Fruit fly (Drosophila melanogaster) whole organism, embryonic: ENCODE results near the gene slf.

Source experiments
- Abd-B ChIP-seq: fragments of 200-800 bp; sonication (Bioruptor generic); optimal IDR thresholded peaks from 2 replicates; lab custom pipeline; 2018; ENCODE audit warnings: missing biosample characterization, mild to moderate bottlenecking, missing genetic modification characterization, moderate library complexity
- CG10209 ChIP-seq: fragments of 200-800 bp; sonication (Bioruptor generic); optimal IDR thresholded peaks from 3 replicates; lab custom pipeline; 2017; ENCODE audit warnings: missing biosample characterization, mild to moderate bottlenecking, missing genetic modification characterization, missing genetic modification reagents
- CG10321 ChIP-seq: fragments of 200-800 bp; sonication (Bioruptor generic); IDR thresholded peaks from 2 replicates; pipeline ENCODE4 v1.3.6; 2022; ENCODE audit warnings: missing biosample characterization, missing genetic modification characterization
- CG11085 ChIP-seq: fragments of 200-800 bp; sonication (Bioruptor generic); IDR thresholded peaks from 2 replicates; pipeline ENCODE4 v1.3.6; 2022; ENCODE audit warnings: missing biosample characterization, missing genetic modification characterization
- CG11504 ChIP-seq: fragments of 200-800 bp; sonication (Bioruptor generic); optimal IDR thresholded peaks from 3 replicates; lab custom pipeline; 2019; ENCODE audit warnings: missing biosample characterization, mild to moderate bottlenecking, missing genetic modification characterization, moderate library complexity
- CG12104 ChIP-seq: fragments of 200-800 bp; sonication (Bioruptor generic); optimal IDR thresholded peaks from 3 replicates; lab custom pipeline; 2016; ENCODE audit warnings: missing biosample characterization, missing genetic modification characterization
- CG12942 ChIP-seq: fragments of 200-800 bp; sonication (Bioruptor generic); optimal IDR thresholded peaks from 3 replicates; lab custom pipeline; 2016; ENCODE audit warnings: missing biosample characterization, missing genetic modification characterization
- CG13424 ChIP-seq: fragments of 200-800 bp; sonication (Bioruptor generic); optimal IDR thresholded peaks from 2 replicates; lab custom pipeline; 2019; ENCODE audit warnings: missing biosample characterization, mild to moderate bottlenecking, missing genetic modification characterization, moderate library complexity
- CG14441 ChIP-seq: fragments of 200-800 bp; sonication (Bioruptor generic); IDR thresholded peaks from 2 replicates; pipeline ENCODE4 v1.3.6; 2022; ENCODE audit warnings: missing biosample characterization, missing genetic modification characterization
- CG14710 ChIP-seq: fragments of 200-800 bp; sonication (Bioruptor generic); optimal IDR thresholded peaks from 3 replicates; lab custom pipeline; 2019; ENCODE audit warnings: missing biosample characterization, mild to moderate bottlenecking, missing genetic modification characterization, moderate library complexity
- CG14965 ChIP-seq: fragments of 200-800 bp; sonication (Bioruptor generic); optimal IDR thresholded peaks from 2 replicates; lab custom pipeline; 2016; ENCODE audit warnings: missing biosample characterization, missing genetic modification characterization, borderline replicate concordance
- CG15514 ChIP-seq: fragments of 200-800 bp; sonication (Bioruptor generic); optimal IDR thresholded peaks from 3 replicates; lab custom pipeline; 2017; ENCODE audit warnings: missing biosample characterization, missing genetic modification characterization, mild to moderate bottlenecking, moderate library complexity, missing genetic modification reagents
- CG31365 ChIP-seq: fragments of 200-800 bp; sonication (Bioruptor generic); optimal IDR thresholded peaks from 2 replicates; lab custom pipeline; 2018; ENCODE audit warnings: missing biosample characterization, mild to moderate bottlenecking, missing genetic modification characterization
- CG3726 ChIP-seq: fragments of 200-800 bp; sonication (Bioruptor generic); IDR thresholded peaks from 3 replicates; pipeline ENCODE4, ENCODE4 v1.3.6; 2022; ENCODE audit warnings: missing biosample characterization, missing genetic modification characterization
- CG6272 ChIP-seq: fragments of 200-800 bp; sonication (Bioruptor generic); IDR thresholded peaks from 2 replicates; pipeline ENCODE4 v1.3.6; 2022; ENCODE audit warnings: missing biosample characterization, missing genetic modification characterization
- CG7786 ChIP-seq: fragments of 200-800 bp; sonication (Bioruptor generic); optimal IDR thresholded peaks from 2 replicates; lab custom pipeline; 2016; ENCODE audit warnings: missing biosample characterization, missing genetic modification characterization
- CG7839 ChIP-seq: fragments of 200-800 bp; sonication (Bioruptor generic); optimal IDR thresholded peaks from 3 replicates; lab custom pipeline; 2018; ENCODE audit warnings: missing biosample characterization, mild to moderate bottlenecking, missing genetic modification characterization, moderate library complexity
- CG7963 ChIP-seq: fragments of 200-800 bp; sonication (Bioruptor generic); IDR thresholded peaks from 3 replicates; pipeline ENCODE4 v1.3.6; 2022; ENCODE audit warnings: missing biosample characterization, missing genetic modification characterization; ENCODE audit not compliant: partially characterized antibody
- D19A ChIP-seq: fragments of 200-800 bp; optimal IDR thresholded peaks from 3 replicates; lab custom pipeline; 2019; ENCODE audit warnings: missing biosample characterization, mild to moderate bottlenecking, missing genetic modification characterization, moderate library complexity
- Dbx ChIP-seq: fragments of 200-800 bp; sonication (Bioruptor generic); IDR thresholded peaks from 3 replicates; pipeline ENCODE4 v1.3.6; 2022; ENCODE audit warnings: missing biosample characterization, missing genetic modification characterization
- Dfd ChIP-seq, 2 experiments: fragments of >200 bp; optimal IDR thresholded peaks; 2 replicates each; lab custom pipeline; 2017; ENCODE audit warnings: missing biosample characterization in 2 of 2, missing genetic modification characterization in 2 of 2
- Doc3 ChIP-seq: fragments of 200-800 bp; sonication (Bioruptor generic); IDR thresholded peaks from 3 replicates; pipeline ENCODE4 v1.3.6; 2022; ENCODE audit warnings: missing biosample characterization, missing genetic modification characterization; ENCODE audit not compliant: partially characterized antibody
- Dref ChIP-seq: fragments of 200-800 bp; sonication (Bioruptor generic); IDR thresholded peaks from 2 replicates; pipeline ENCODE4 v1.3.6; 2022; ENCODE audit warnings: missing biosample characterization, missing genetic modification characterization
- Fer3 ChIP-seq: fragments of 200-800 bp; sonication (Bioruptor generic); optimal IDR thresholded peaks from 2 replicates; lab custom pipeline; 2018; ENCODE audit warnings: missing biosample characterization, mild to moderate bottlenecking, missing genetic modification characterization, moderate library complexity
- Hey ChIP-seq: fragments of 200-800 bp; sonication (Bioruptor generic); optimal IDR thresholded peaks from 3 replicates; lab custom pipeline; 2018; ENCODE audit warnings: missing biosample characterization, mild to moderate bottlenecking, missing genetic modification characterization
- Mrtf ChIP-seq: fragments of 200-800 bp; sonication (Bioruptor generic); IDR thresholded peaks from 3 replicates; pipeline ENCODE4 v1.3.6; 2022; ENCODE audit warnings: missing biosample characterization, missing genetic modification characterization
- Sox100B ChIP-seq: fragments of 200-800 bp; sonication (Bioruptor generic); optimal IDR thresholded peaks from 3 replicates; lab custom pipeline; 2018; ENCODE audit warnings: missing biosample characterization, mild to moderate bottlenecking, missing genetic modification characterization
- Sry-δ ChIP-seq: fragments of 200-800 bp; sonication (Bioruptor generic); optimal IDR thresholded peaks from 2 replicates; lab custom pipeline; 2016; ENCODE audit warnings: missing biosample characterization, missing genetic modification characterization
- aop ChIP-seq: fragments of 200-800 bp; sonication (Bioruptor generic); IDR thresholded peaks from 2 replicates; pipeline ENCODE4 v1.3.6; 2022; ENCODE audit warnings: missing biosample characterization, missing genetic modification characterization
- ato ChIP-seq: fragments of 200-800 bp; sonication (Bioruptor generic); IDR thresholded peaks from 2 replicates; pipeline ENCODE4 v1.3.6; 2022; ENCODE audit warnings: missing biosample characterization, missing genetic modification characterization; ENCODE audit not compliant: partially characterized antibody
- bcd ChIP-seq: fragments of 200-800 bp; sonication (Bioruptor generic); optimal IDR thresholded peaks from 2 replicates; lab custom pipeline; 2017; ENCODE audit warnings: missing biosample characterization, mild to moderate bottlenecking, missing genetic modification characterization
- bigmax ChIP-seq: fragments of 200-800 bp; sonication (Bioruptor generic); optimal IDR thresholded peaks from 2 replicates; lab custom pipeline; 2018; ENCODE audit warnings: missing biosample characterization, mild to moderate bottlenecking, missing genetic modification characterization
- cas ChIP-seq: fragments of 200-800 bp; sonication (Bioruptor generic); IDR thresholded peaks from 2 replicates; pipeline ENCODE4 v1.3.6; 2022; ENCODE audit warnings: missing biosample characterization, missing genetic modification characterization
- crc ChIP-seq: fragments of 200-800 bp; sonication (Bioruptor generic); optimal IDR thresholded peaks from 2 replicates; lab custom pipeline; 2016; ENCODE audit warnings: missing biosample characterization, missing genetic modification characterization
- crol ChIP-seq: fragments of 200-800 bp; sonication (Bioruptor generic); IDR thresholded peaks from 2 replicates; pipeline ENCODE4 v1.3.6; 2022; ENCODE audit warnings: missing biosample characterization, missing genetic modification characterization
- dm ChIP-seq: fragments of 200-800 bp; sonication (Bioruptor generic); optimal IDR thresholded peaks from 3 replicates; lab custom pipeline; 2016; ENCODE audit warnings: missing biosample characterization, missing genetic modification characterization
- esg ChIP-seq: fragments of 200-800 bp; sonication (Bioruptor generic); conservative IDR thresholded peaks from 2 replicates; pipeline ENCODE4 v1.3.6; 2022; ENCODE audit warnings: missing biosample characterization, missing genetic modification characterization
- ftz-f1 ChIP-seq: fragments of 200-800 bp; sonication (Bioruptor generic); optimal IDR thresholded peaks from 2 replicates; lab custom pipeline; 2016; ENCODE audit warnings: missing biosample characterization, missing genetic modification characterization
- gem ChIP-seq: fragments of 200-800 bp; sonication (Bioruptor generic); optimal IDR thresholded peaks from 2 replicates; lab custom pipeline; 2019; ENCODE audit warnings: missing biosample characterization, mild to moderate bottlenecking, missing genetic modification characterization, moderate library complexity
- jigr1 ChIP-seq: fragments of 200-800 bp; sonication (Bioruptor generic); IDR thresholded peaks from 3 replicates; pipeline ENCODE4 v1.3.6; 2022; ENCODE audit warnings: missing biosample characterization, missing genetic modification characterization
- mam ChIP-seq: fragments of 200-800 bp; sonication (Bioruptor generic); optimal IDR thresholded peaks from 3 replicates; lab custom pipeline; 2016; ENCODE audit warnings: missing biosample characterization, missing genetic modification characterization
- nom ChIP-seq: fragments of 200-800 bp; sonication (Bioruptor generic); optimal IDR thresholded peaks from 2 replicates; lab custom pipeline; 2017; ENCODE audit warnings: missing biosample characterization, missing genetic modification characterization, mild to moderate bottlenecking, moderate library complexity, missing genetic modification reagents
- pan ChIP-seq, 4 experiments: fragments of >200 bp in 3 of 4; fragments of 200-800 bp in 1 of 4; sonication (Bioruptor generic) in 1 of 4; optimal IDR thresholded peaks in 3 of 4; IDR thresholded peaks in 1 of 4; 2 replicates each; pipeline versions ENCODE4 v1.3.6 to Lab custom; 2017 to 2022; ENCODE audit warnings: missing biosample characterization in 2 of 4, missing genetic modification characterization in 2 of 4, mixed read lengths in 1 of 4
- schlank ChIP-seq: fragments of 200-800 bp; sonication (Bioruptor generic); optimal IDR thresholded peaks from 2 replicates; lab custom pipeline; 2018; ENCODE audit warnings: missing biosample characterization, mild to moderate bottlenecking, missing genetic modification characterization
- sqz ChIP-seq: fragments of 200-800 bp; sonication (Bioruptor generic); optimal IDR thresholded peaks from 3 replicates; lab custom pipeline; 2018; ENCODE audit warnings: missing biosample characterization, mild to moderate bottlenecking, missing genetic modification characterization
- ssp ChIP-seq: fragments of 200-800 bp; sonication (Bioruptor generic); IDR thresholded peaks from 2 replicates; pipeline ENCODE4 v1.3.6; 2022; ENCODE audit warnings: missing biosample characterization, missing genetic modification characterization
- toy ChIP-seq: fragments of 200-800 bp; sonication (Bioruptor generic); IDR thresholded peaks from 2 replicates; pipeline ENCODE4 v1.3.6; 2022; ENCODE audit warnings: missing biosample characterization, missing genetic modification characterization
- trh ChIP-seq: fragments of 200-800 bp; sonication (Bioruptor generic); optimal IDR thresholded peaks from 2 replicates; lab custom pipeline; 2016; ENCODE audit warnings: missing biosample characterization, missing genetic modification characterization
- unc-4 ChIP-seq: fragments of 200-800 bp; sonication (Bioruptor generic); IDR thresholded peaks from 2 replicates; pipeline ENCODE4 v1.3.6; 2022; ENCODE audit warnings: missing biosample characterization, missing genetic modification characterization; ENCODE audit not compliant: partially characterized antibody
- wdn ChIP-seq: fragments of 200-800 bp; sonication (Bioruptor generic); IDR thresholded peaks from 2 replicates; pipeline ENCODE4 v1.3.6; 2022; ENCODE audit warnings: missing biosample characterization, missing genetic modification characterization
- wor ChIP-seq: fragments of 200-800 bp; sonication (Bioruptor generic); IDR thresholded peaks from 2 replicates; pipeline ENCODE4 v1.3.6; 2022; ENCODE audit warnings: missing biosample characterization, missing genetic modification characterization

slf gene

DNA sequence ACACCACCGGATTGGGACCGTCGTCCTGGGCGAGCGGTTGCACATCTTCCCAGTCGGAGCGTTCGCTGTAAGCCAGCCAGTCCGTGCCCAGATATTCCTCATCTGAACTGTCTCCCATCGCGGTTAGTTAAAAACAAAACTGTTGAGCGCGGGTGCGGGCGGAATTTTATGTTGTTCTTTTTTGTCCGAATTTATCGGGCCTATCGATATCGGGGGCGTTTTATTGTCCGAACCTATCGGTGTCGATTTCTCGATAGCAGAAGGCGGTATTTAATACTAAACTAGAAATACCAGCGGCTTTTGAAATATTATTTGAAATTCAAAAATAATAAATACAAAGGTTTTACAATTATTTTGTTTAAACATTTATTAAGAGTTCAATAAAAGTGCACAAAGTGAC is 28.8 kb upstream of the slf start, which contains the start of gene Fnta (continued):
- TF ChIP-seq schlank (tag; lab: Kevin White, UChicago) (no peak), CG7839 (tag; lab: Kevin White, UChicago) (no peak), toy (GFP tag; lab: Robert Waterston, UW) (no peak), Dbx (GFP tag; lab: Robert Waterston, UW) (no peak), CG15514 (GFP tag; lab: Kevin White, UChicago) (peak; percentile 35), esg (GFP tag; lab: Robert Waterston, UW) (no peak), CG3726 (GFP tag; lab: Robert Waterston, UW) (no peak), CG12104 (GFP tag; lab: Kevin White, UChicago) (no peak), CG11504 (tag; lab: Kevin White, UChicago) (no peak), Sry-δ (GFP tag; lab: Kevin White, UChicago) (no peak), aop (GFP tag; lab: Robert Waterston, UW) (no peak), Dref (peak; percentile 86), CG11085 (GFP tag; lab: Robert Waterston, UW) (no peak), Abd-B (GFP tag; lab: Kevin White, UChicago) (no peak), bigmax (GFP tag; lab: Kevin White, UChicago) (no peak), gem (no peak), CG10209 (GFP tag; lab: Kevin White, UChicago) (no peak), CG6272 (GFP tag; lab: Robert Waterston, UW) (no peak), mam (GFP tag; lab: Kevin White, UChicago) (no peak), trh (no peak), CG14965 (GFP tag; lab: Kevin White, UChicago) (no peak), crol (no peak), ssp (GFP tag; lab: Robert Waterston, UW) (no peak), wor (GFP tag; lab: Robert Waterston, UW) (no peak), cas (no peak), nom (GFP tag; lab: Kevin White, UChicago) (peak; percentile 4), Doc3 (GFP tag; lab: Robert Waterston, UW) (peak; percentile 67; the same call in 1 of the 3 replicates), CG7786 (GFP tag; lab: Kevin White, UChicago) (no peak), D19A (tag; lab: Kevin White, UChicago) (no peak), ato (GFP tag; lab: Robert Waterston, UW) (peak; percentile 97), Dfd (GFP tag; optimal IDR thresholded peaks at IDR 0.05; lab: Kevin White, UChicago) (no peak), CG13424 (tag; lab: Kevin White, UChicago) (no peak), ftz-f1 (no peak), dm (no peak), bcd (GFP tag; lab: Kevin White, UChicago) (no peak), CG14441 (GFP tag; lab: Robert Waterston, UW) (no peak), CG12942 (no peak), CG14710 (peak; percentile 18), Mrtf (GFP tag; lab: Robert Waterston, UW) (no peak), Sox100B (GFP tag; lab: Kevin White, UChicago) (no peak), Fer3 (tag; lab: Kevin White, UChicago) (no peak), Hey (tag; lab: Kevin White, UChicago) (no peak), crc (GFP tag; lab: Kevin White, UChicago) (no peak), sqz (GFP tag; lab: Kevin White, UChicago) (no peak), CG10321 (no peak), CG7963 (GFP tag; lab: Robert Waterston, UW) (peak; percentile 86; the same call in 2 of the 3 replicates), CG31365 (tag; lab: Kevin White, UChicago) (no peak), wdn (GFP tag; lab: Robert Waterston, UW) (no peak), pan (optimal IDR thresholded peaks at IDR 0.05; lab: Kevin White, UChicago) (no peak), pan (GFP tag; optimal IDR thresholded peaks at IDR 0.05 in 1 of 2, IDR thresholded peaks at IDR 0.05 in 1 of 2) (no peak), unc-4 (GFP tag; lab: Robert Waterston, UW) (peak; percentile 78), jigr1 (GFP tag; lab: Robert Waterston, UW) (no peak)
